Worm (Caenorhabditis elegans) whole organism, L4 larva: ENCODE results near the gene Y54G2A.10.

Experiments used
- dmd-9 ChIP-seq: fragments of 200-800 bp; sonication (Bioruptor generic); IDR thresholded peaks from 2 replicates; pipeline ENCODE4 v1.3.6; 2022; ENCODE audit warnings: missing genetic modification reagents, missing genetic modification characterization, missing compliant biosample characterization
- dpl-1 ChIP-seq: fragments of 150-350 bp; optimal IDR thresholded peaks from 2 replicates; lab custom pipeline; 2014; ENCODE audit warnings: missing biosample characterization, missing genetic modification reagents, missing genetic modification characterization
- jun-1 ChIP-seq: fragments of 150-350 bp; optimal IDR thresholded peaks from 2 replicates; lab custom pipeline; 2014; ENCODE audit warnings: missing biosample characterization, missing genetic modification reagents, missing genetic modification characterization
- lsy-2 ChIP-seq, 2 experiments: fragments of 150-350 bp in 1 of 2; sonication (generic microtip) in 1 of 2; optimal IDR thresholded peaks; 2 replicates each; lab custom pipeline; 2014 to 2017; ENCODE audit warnings: missing biosample characterization in 2 of 2, missing genetic modification characterization in 2 of 2
- nhr-10 ChIP-seq: fragments of 150-350 bp; optimal IDR thresholded peaks from 2 replicates; lab custom pipeline; 2014; ENCODE audit warnings: missing biosample characterization, missing genetic modification characterization
- nhr-11 ChIP-seq: fragments of 150-350 bp; optimal IDR thresholded peaks from 2 replicates; lab custom pipeline; 2014; ENCODE audit warnings: missing biosample characterization, missing genetic modification characterization
- nhr-48 ChIP-seq: sonication (generic microtip); optimal IDR thresholded peaks from 2 replicates; lab custom pipeline; 2016; ENCODE audit warnings: mild to moderate bottlenecking, missing genetic modification characterization, missing compliant biosample characterization
- nhr-76 ChIP-seq: fragments of 150-350 bp; optimal IDR thresholded peaks from 2 replicates; lab custom pipeline; 2014; ENCODE audit warnings: missing biosample characterization, missing genetic modification characterization
- pha-4 ChIP-seq, 2 experiments: fragments of 150-350 bp in 1 of 2; fragments of 200-800 bp in 1 of 2; sonication (Bioruptor generic) in 1 of 2; IDR thresholded peaks in 1 of 2; optimal IDR thresholded peaks in 1 of 2; 2 replicates each; pipeline versions ENCODE4 v1.3.6 to Lab custom; 2014 to 2022; ENCODE audit warnings: missing genetic modification characterization in 2 of 2, missing genetic modification reagents in 2 of 2, missing biosample characterization in 1 of 2, missing compliant biosample characterization in 1 of 2
- saeg-2 ChIP-seq: fragments of 200-800 bp; sonication (Bioruptor generic); IDR thresholded peaks from 2 replicates; pipeline ENCODE4 v1.3.6; 2022; ENCODE audit warnings: missing genetic modification reagents, missing genetic modification characterization, missing compliant biosample characterization
- snpc-4 ChIP-seq: fragments of 150-350 bp; optimal IDR thresholded peaks from 2 replicates; lab custom pipeline; 2014; ENCODE audit warnings: missing biosample characterization, missing genetic modification characterization
- zfp-3 ChIP-seq: fragments of 200-800 bp; sonication (Bioruptor generic); conservative IDR thresholded peaks from 2 replicates; pipeline ENCODE4 v1.3.6; 2022; ENCODE audit warnings: missing genetic modification reagents, missing genetic modification characterization, missing compliant biosample characterization

ce11 chrIV:2805525-2805924 lies 6.0 kb downstream of the Y54G2A.10 start, which contains the start of gene Y54G2A.45:
- TF ChIP-seq saeg-2 (GFP tag; lab: Robert Waterston, UW), result peak; percentile 74; the same call in 1 of the 2 replicates
- TF ChIP-seq pha-4 (GFP tag; IDR thresholded peaks at IDR 0.05; lab: Robert Waterston, UW), result peak; percentile 80
- TF ChIP-seq pha-4 (tag; optimal IDR thresholded peaks at IDR 0.05; lab: Kevin White, UChicago), result no peak
- peak in 1 of 2 experiments; percentile 69 for TF ChIP-seq lsy-2 (tag; optimal IDR thresholded peaks at IDR 0.05; lab: Kevin White, UChicago)
- peak; percentile 84 for TF ChIP-seq nhr-48 (tag; lab: Kevin White, UChicago)
- peak; percentile 72; the same call in 1 of the 2 replicates for TF ChIP-seq dmd-9 (GFP tag; lab: Robert Waterston, UW)
- TF ChIP-seq jun-1 (tag; lab: Kevin White, UChicago), result no peak
- no peak for TF ChIP-seq zfp-3 (GFP tag; lab: Robert Waterston, UW)
- TF ChIP-seq snpc-4 (tag; lab: Kevin White, UChicago), result no peak
- TF ChIP-seq nhr-11 (tag; lab: Kevin White, UChicago), result peak; percentile 55
- TF ChIP-seq nhr-10 (tag; lab: Kevin White, UChicago), result no peak
- no peak for TF ChIP-seq nhr-76 (tag; lab: Kevin White, UChicago)
- TF ChIP-seq dpl-1 (GFP tag; lab: Kevin White, UChicago), result peak; percentile 25
